Fruit fly (Drosophila melanogaster): Measurements from ENCODE around the gene CG12974.

DNA sequence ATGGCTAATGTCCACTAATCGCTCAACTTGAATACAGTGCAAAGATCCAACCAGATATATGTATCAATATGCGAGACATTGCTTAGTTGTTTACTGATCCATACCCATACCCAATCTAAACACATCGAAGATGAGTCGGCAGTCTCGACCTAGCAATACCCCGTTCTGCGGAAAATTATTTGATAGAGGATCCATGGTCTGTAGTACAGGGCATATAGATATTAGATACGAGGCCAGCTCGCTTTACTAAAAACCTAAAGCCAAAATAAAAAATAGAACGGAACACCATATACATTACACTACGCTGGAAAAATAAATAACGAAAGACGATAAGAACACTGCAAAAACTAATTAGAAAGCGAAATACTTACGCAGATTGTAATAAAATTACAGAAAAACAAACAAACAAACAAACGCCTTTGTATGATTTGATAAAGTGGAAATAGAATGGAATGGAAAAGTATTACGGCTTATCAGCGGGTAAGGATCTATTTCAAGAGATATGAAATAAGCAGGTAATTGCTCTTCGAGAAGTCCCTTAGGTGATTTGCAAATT lies 19.6 kb downstream of the CG12974 start:
- no peak for TF ChIP-seq CG15336 (GFP tag; IDR thresholded peaks at IDR 0.05)
- no peak for TF ChIP-seq Smox (GFP tag; optimal IDR thresholded peaks at IDR 0.05)
- TF ChIP-seq Eip75B (GFP tag; optimal IDR thresholded peaks at IDR 0.05) = no peak
- no peak for TF ChIP-seq Lpt (GFP tag; optimal IDR thresholded peaks at IDR 0.05)
- no peak for TF ChIP-seq CG11762 (GFP tag; optimal IDR thresholded peaks at IDR 0.05; ENCODE audit: insufficient read depth)
- no peak for TF ChIP-seq CG10631 (GFP tag; optimal IDR thresholded peaks at IDR 0.05)
- no peak for TF ChIP-seq lz (GFP tag; optimal IDR thresholded peaks at IDR 0.05)
- no peak for TF ChIP-seq CG6854 (GFP tag; optimal IDR thresholded peaks at IDR 0.05)
- TF ChIP-seq CG9139 (GFP tag; optimal IDR thresholded peaks at IDR 0.05) = no peak
- no peak for TF ChIP-seq cyc (GFP tag; optimal IDR thresholded peaks at IDR 0.05)
- TF ChIP-seq CG16779 (tag; optimal IDR thresholded peaks at IDR 0.05) = no peak
- no peak for TF ChIP-seq Sox102F (GFP tag; optimal IDR thresholded peaks at IDR 0.05)
- TF ChIP-seq CG3919 (GFP tag; optimal IDR thresholded peaks at IDR 0.05) = no peak

Measured in whole organism, prepupa.